Worm (Caenorhabditis elegans) whole organism, young adult: Measurements from ENCODE around the gene clec-134.
A peak's percentile ranks its signal among the peaks of the same experiment; 100 is the strongest.

Experiments used
- B0035.1 ChIP-seq: sonication (generic microtip); optimal IDR thresholded peaks from 2 replicates; lab custom pipeline; 2016; ENCODE audit warnings: missing genetic modification characterization, mild to moderate bottlenecking, missing compliant biosample characterization, missing genotype, missing genetic modification reagents
- F10E7.11 ChIP-seq: sonication (generic microtip); optimal IDR thresholded peaks from 2 replicates; lab custom pipeline; 2017; ENCODE audit warnings: mild to moderate bottlenecking, missing genetic modification characterization, moderate library complexity, missing compliant biosample characterization
- F23B12.7 ChIP-seq: sonication (generic microtip); optimal IDR thresholded peaks from 2 replicates; lab custom pipeline; 2017; ENCODE audit warnings: missing genetic modification characterization, mild to moderate bottlenecking, missing compliant biosample characterization, antibody characterized with exemption, moderate library complexity; ENCODE audit not compliant: insufficient read depth
- F33H1.4 ChIP-seq: fragments of 200-800 bp; sonication (Bioruptor generic); IDR thresholded peaks from 2 replicates; pipeline ENCODE4 v1.3.6; 2022; ENCODE audit warnings: missing genetic modification reagents, missing genetic modification characterization, missing compliant biosample characterization
- F57C9.4 ChIP-seq: sonication (generic microtip); optimal IDR thresholded peaks from 2 replicates; lab custom pipeline; 2017; ENCODE audit warnings: mild to moderate bottlenecking, missing genetic modification characterization, missing compliant biosample characterization
- K11D2.4 ChIP-seq: fragments of 200-800 bp; sonication (Bioruptor generic); IDR thresholded peaks from 2 replicates; pipeline ENCODE4 v1.3.6; 2022; ENCODE audit warnings: missing genetic modification reagents, missing genetic modification characterization, missing compliant biosample characterization
- K12H6.12 ChIP-seq: fragments of 200-800 bp; sonication (Bioruptor generic); optimal IDR thresholded peaks from 2 replicates; lab custom pipeline; 2018; ENCODE audit warnings: mild to moderate bottlenecking, missing genetic modification characterization, missing compliant biosample characterization
- T07F8.4 ChIP-seq: sonication (generic microtip); optimal IDR thresholded peaks from 2 replicates; lab custom pipeline; 2016; ENCODE audit warnings: mild to moderate bottlenecking, missing genetic modification characterization, moderate library complexity, missing compliant biosample characterization
- Y53F4B.3 ChIP-seq: fragments of 200-800 bp; sonication (Bioruptor generic); IDR thresholded peaks from 2 replicates; pipeline ENCODE4 v1.3.6; 2022; ENCODE audit warnings: missing genetic modification reagents, missing genetic modification characterization, missing compliant biosample characterization
- Y67H2A.10 ChIP-seq: fragments of 200-800 bp; sonication (Bioruptor generic); conservative IDR thresholded peaks from 2 replicates; pipeline ENCODE4 v1.3.6; 2022; ENCODE audit warnings: missing genetic modification reagents, missing genetic modification characterization, missing compliant biosample characterization
- ZK185.1 ChIP-seq: sonication (generic microtip); optimal IDR thresholded peaks from 2 replicates; lab custom pipeline; 2016; ENCODE audit warnings: mild to moderate bottlenecking, missing genetic modification characterization, missing compliant biosample characterization; ENCODE audit not compliant: poor library complexity, severe bottlenecking
- ama-1 ChIP-seq, 3 experiments: fragments of 150-350 bp in 1 of 3; sonication (generic microtip) in 2 of 3; optimal IDR thresholded peaks; 2 replicates each; lab custom pipeline; 2014 to 2018; ENCODE audit warnings: missing biosample characterization in 2 of 3, missing genetic modification characterization in 2 of 3, missing genetic modification reagents in 2 of 3
- aptf-3 ChIP-seq: fragments of 200-800 bp; sonication (Bioruptor generic); IDR thresholded peaks from 2 replicates; pipeline ENCODE4 v1.3.6; 2022; ENCODE audit warnings: missing genetic modification characterization, missing compliant biosample characterization
- athp-1 ChIP-seq: sonication (generic microtip); optimal IDR thresholded peaks from 2 replicates; lab custom pipeline; 2017; ENCODE audit warnings: mild to moderate bottlenecking, missing genetic modification characterization, missing compliant biosample characterization
- bed-2 ChIP-seq: fragments of 200-800 bp; sonication (Bioruptor generic); IDR thresholded peaks from 2 replicates; pipeline ENCODE4 v1.3.6; 2022; ENCODE audit warnings: missing genetic modification reagents, missing genetic modification characterization, missing compliant biosample characterization
- efl-1 ChIP-seq: fragments of 150-350 bp; optimal IDR thresholded peaks from 2 replicates; lab custom pipeline; 2014; ENCODE audit warnings: missing biosample characterization, missing genetic modification reagents, missing genetic modification characterization
- egl-18 ChIP-seq: fragments of 200-800 bp; sonication (Bioruptor generic); IDR thresholded peaks from 2 replicates; pipeline ENCODE4 v1.3.6; 2022; ENCODE audit warnings: missing genetic modification reagents, missing genetic modification characterization, missing compliant biosample characterization
- egl-44 ChIP-seq: fragments of 200-800 bp; sonication (Bioruptor generic); IDR thresholded peaks from 2 replicates; pipeline ENCODE4 v1.3.6; 2022; ENCODE audit warnings: missing genetic modification reagents, missing genetic modification characterization, missing compliant biosample characterization
- egrh-3 ChIP-seq: fragments of 200-800 bp; sonication (Bioruptor generic); IDR thresholded peaks from 2 replicates; pipeline ENCODE4 v1.3.6; 2022; ENCODE audit warnings: missing genetic modification reagents, missing genetic modification characterization, missing compliant biosample characterization
- hlh-26 ChIP-seq: fragments of 200-800 bp; sonication (Bioruptor generic); conservative IDR thresholded peaks from 2 replicates; pipeline ENCODE4 v1.3.6; 2022; ENCODE audit warnings: missing genetic modification reagents, missing genetic modification characterization, missing compliant biosample characterization
- hrde-1 ChIP-seq: sonication (generic microtip); optimal IDR thresholded peaks from 2 replicates; lab custom pipeline; 2016; ENCODE audit warnings: missing genetic modification characterization, mild to moderate bottlenecking, missing compliant biosample characterization, moderate library complexity, missing genotype, missing genetic modification reagents, borderline replicate concordance
- hsf-1 ChIP-seq: fragments of 200-800 bp; sonication (Bioruptor generic); IDR thresholded peaks from 2 replicates; pipeline ENCODE4 v1.3.6; 2022; ENCODE audit warnings: missing genetic modification reagents, missing genetic modification characterization, missing compliant biosample characterization
- lag-1 ChIP-seq: fragments of 200-800 bp; sonication (Bioruptor generic); IDR thresholded peaks from 2 replicates; pipeline ENCODE4 v1.3.6; 2022; ENCODE audit warnings: missing genetic modification reagents, missing genetic modification characterization, missing compliant biosample characterization
- let-607 ChIP-seq, 2 experiments: fragments of 200-800 bp in 1 of 2; sonication (Bioruptor generic) in 1 of 2; sonication (generic microtip) in 1 of 2; optimal IDR thresholded peaks; 2 replicates each; lab custom pipeline; 2016 to 2018; ENCODE audit warnings: mild to moderate bottlenecking in 2 of 2, missing compliant biosample characterization in 2 of 2, missing genetic modification characterization in 2 of 2, moderate library complexity in 2 of 2, missing genotype in 1 of 2
- lin-40 ChIP-seq: sonication (generic microtip); optimal IDR thresholded peaks from 2 replicates; lab custom pipeline; 2016; ENCODE audit warnings: missing genetic modification characterization, mild to moderate bottlenecking, missing compliant biosample characterization, missing genotype, missing genetic modification reagents
- lir-1 ChIP-seq: fragments of 200-800 bp; sonication (Bioruptor generic); conservative IDR thresholded peaks from 2 replicates; pipeline ENCODE4 v1.3.6; 2022; ENCODE audit warnings: missing genetic modification reagents, missing genetic modification characterization, missing compliant biosample characterization
- mcd-1 ChIP-seq: fragments of 200-800 bp; sonication (Bioruptor generic); IDR thresholded peaks from 2 replicates; pipeline ENCODE4 v1.3.6; 2022; ENCODE audit warnings: missing genetic modification reagents, missing genetic modification characterization, missing compliant biosample characterization
- mes-4 ChIP-seq: sonication (generic microtip); optimal IDR thresholded peaks from 2 replicates; lab custom pipeline; 2016; ENCODE audit warnings: missing genotype, missing genetic modification characterization, missing compliant biosample characterization
- nfya-1 ChIP-seq: sonication (generic microtip); optimal IDR thresholded peaks from 2 replicates; lab custom pipeline; 2017; ENCODE audit warnings: antibody characterized with exemption, missing compliant biosample characterization, missing genetic modification characterization, borderline replicate concordance; ENCODE audit not compliant: insufficient read depth
- nhr-27 ChIP-seq: fragments of 200-800 bp; sonication (Bioruptor generic); optimal IDR thresholded peaks from 2 replicates; lab custom pipeline; 2018; ENCODE audit warnings: mild to moderate bottlenecking, missing genetic modification characterization, moderate library complexity, missing compliant biosample characterization
- nhr-80 ChIP-seq: sonication (generic microtip); optimal IDR thresholded peaks from 2 replicates; lab custom pipeline; 2016; ENCODE audit warnings: missing genetic modification characterization, missing compliant biosample characterization
- nhr-90 ChIP-seq: sonication (generic microtip); optimal IDR thresholded peaks from 2 replicates; lab custom pipeline; 2016; ENCODE audit warnings: missing genotype, mild to moderate bottlenecking, missing genetic modification characterization, missing compliant biosample characterization
- pbrm-1 ChIP-seq: fragments of 200-800 bp; sonication (Bioruptor generic); IDR thresholded peaks from 2 replicates; pipeline ENCODE4 v1.3.6; 2022; ENCODE audit warnings: missing genetic modification reagents, missing genetic modification characterization, missing compliant biosample characterization
- rpc-1 ChIP-seq, 2 experiments: fragments of 150-350 bp in 1 of 2; sonication (generic microtip) in 1 of 2; optimal IDR thresholded peaks; 2 replicates each; lab custom pipeline; 2014 to 2018; ENCODE audit warnings: missing biosample characterization in 1 of 2, missing genetic modification characterization in 1 of 2, missing genetic modification reagents in 1 of 2, missing genotype in 1 of 2
- sdz-38 ChIP-seq: sonication (generic microtip); optimal IDR thresholded peaks from 2 replicates; lab custom pipeline; 2016; ENCODE audit warnings: missing genotype, missing genetic modification characterization, missing compliant biosample characterization
- somi-1 ChIP-seq: fragments of 200-800 bp; sonication (Bioruptor generic); optimal IDR thresholded peaks from 2 replicates; lab custom pipeline; 2018; ENCODE audit warnings: mild to moderate bottlenecking, missing genetic modification characterization, missing compliant biosample characterization
- tlf-1 ChIP-seq: fragments of 200-800 bp; sonication (Bioruptor generic); optimal IDR thresholded peaks from 2 replicates; lab custom pipeline; 2018; ENCODE audit warnings: mild to moderate bottlenecking, missing genetic modification characterization, missing compliant biosample characterization
- ztf-18 ChIP-seq: sonication (generic microtip); optimal IDR thresholded peaks from 2 replicates; lab custom pipeline; 2016; ENCODE audit warnings: missing genotype, mild to moderate bottlenecking, missing genetic modification characterization, missing compliant biosample characterization
- ztf-6 ChIP-seq: fragments of 200-800 bp; sonication (Bioruptor generic); IDR thresholded peaks from 2 replicates; pipeline ENCODE4 v1.3.6; 2022; ENCODE audit warnings: missing genetic modification reagents, missing genetic modification characterization, missing compliant biosample characterization

The clec-134 gene

ce11 chrII:3620862-3621261 lies 41.0 kb downstream of the clec-134 start (continued):
- TF ChIP-seq Y53F4B.3 (GFP tag; lab: Robert Waterston, UW) (no peak), mcd-1 (no peak), nhr-27 (no peak), F57C9.4 (no peak), bed-2 (GFP tag; lab: Robert Waterston, UW) (no peak), F33H1.4 (GFP tag; lab: Robert Waterston, UW) (no peak), nhr-80 (tag; lab: Kevin White, UChicago) (no peak), ztf-6 (no peak), egl-18 (GFP tag; lab: Robert Waterston, UW) (no peak), K12H6.12 (tag; lab: Kevin White, UChicago) (no peak), sdz-38 (tag; lab: Kevin White, UChicago) (no peak), ZK185.1 (tag; lab: Kevin White, UChicago) (no peak), efl-1 (GFP tag; lab: Kevin White, UChicago) (peak; percentile 66), hsf-1 (GFP tag; lab: Robert Waterston, UW) (no peak), let-607 (tag; optimal IDR thresholded peaks at IDR 0.05; lab: Kevin White, UChicago) (no peak), aptf-3 (GFP tag; lab: Robert Waterston, UW) (no peak), ztf-18 (tag; lab: Kevin White, UChicago) (no peak), nfya-1 (tag; lab: Kevin White, UChicago) (no peak), egl-44 (GFP tag; lab: Robert Waterston, UW) (no peak), nhr-90 (tag; lab: Kevin White, UChicago) (no peak), lag-1 (GFP tag; lab: Robert Waterston, UW) (no peak), athp-1 (tag; lab: Kevin White, UChicago) (no peak)

- no peak for TF ChIP-seq tlf-1 (GFP tag; lab: Kevin White, UChicago)
- no peak for TF ChIP-seq egrh-3 (GFP tag; lab: Robert Waterston, UW)
- no peak for TF ChIP-seq K12H6.12 (tag; lab: Kevin White, UChicago)
- TF ChIP-seq T07F8.4 (tag; lab: Kevin White, UChicago): no peak
- TF ChIP-seq K11D2.4 (GFP tag; lab: Robert Waterston, UW): no peak
- TF ChIP-seq athp-1 (tag; lab: Kevin White, UChicago): no peak
- no peak for TF ChIP-seq mes-4 (tag; lab: Kevin White, UChicago)
- TF ChIP-seq lir-1: no peak
- no peak for TF ChIP-seq F23B12.7 (tag; lab: Kevin White, UChicago)
- no peak for TF ChIP-seq Y53F4B.3 (GFP tag; lab: Robert Waterston, UW)
- TF ChIP-seq rpc-1 (optimal IDR thresholded peaks at IDR 0.05; lab: Kevin White, UChicago): no peak
- no peak for TF ChIP-seq rpc-1 (tag; optimal IDR thresholded peaks at IDR 0.05; lab: Kevin White, UChicago)
These were observed 42.1 kb downstream of the clec-134 start, which contains the start of gene M151.7 for ce11 chrII:3622014-3622413. Gene M151.7 (plus strand): TSS chrII:3622314.

- TF ChIP-seq lin-40 (tag; lab: Kevin White, UChicago) (no peak), mcd-1 (no peak), rpc-1 (optimal IDR thresholded peaks at IDR 0.05; lab: Kevin White, UChicago) (no peak), rpc-1 (tag; optimal IDR thresholded peaks at IDR 0.05; lab: Kevin White, UChicago) (no peak), hlh-26 (GFP tag; lab: Robert Waterston, UW) (no peak), hrde-1 (no peak), somi-1 (GFP tag; lab: Kevin White, UChicago) (no peak), ama-1 (optimal IDR thresholded peaks at IDR 0.05; lab: Kevin White, UChicago) (no peak), ama-1 (GFP tag; optimal IDR thresholded peaks at IDR 0.05; lab: Kevin White, UChicago) (no peak), F10E7.11 (tag; lab: Kevin White, UChicago) (no peak), pbrm-1 (no peak), Y67H2A.10 (GFP tag; lab: Robert Waterston, UW) (no peak), B0035.1 (no peak)
These were observed 47.0 kb downstream of the clec-134 start, which contains the start of gene M151.3 for ce11 chrII:3626872-3627271. Gene M151.3 (plus strand): TSS chrII:3627172.
